Fruit fly (Drosophila melanogaster) whole organism, embryonic: Measurements from ENCODE around the gene Bsg.

Source experiments
- Adf1 ChIP-seq: fragments of 200-800 bp; sonication (Bioruptor generic); IDR thresholded peaks from 2 replicates; pipeline ENCODE4 v1.3.6; 2022; ENCODE audit warnings: missing biosample characterization, missing genetic modification characterization
- Atf-2 ChIP-seq: fragments of 200-800 bp; sonication (Bioruptor generic); optimal IDR thresholded peaks from 2 replicates; lab custom pipeline; 2016; ENCODE audit warnings: missing biosample characterization, missing genetic modification characterization
- Atf6 ChIP-seq: fragments of 200-800 bp; sonication (Bioruptor generic); IDR thresholded peaks from 2 replicates; pipeline ENCODE4 v1.3.6; 2022; ENCODE audit warnings: missing biosample characterization, missing genetic modification characterization
- BEAF-32 ChIP-seq: fragments of 200-800 bp; sonication (Bioruptor generic); optimal IDR thresholded peaks from 3 replicates; lab custom pipeline; 2017; ENCODE audit warnings: missing biosample characterization, missing genetic modification characterization, mild to moderate bottlenecking, moderate library complexity, missing genetic modification reagents
- CG1024 ChIP-seq: fragments of 200-800 bp; sonication (Bioruptor generic); IDR thresholded peaks from 2 replicates; pipeline ENCODE4 v1.3.6; 2022; ENCODE audit warnings: missing biosample characterization, missing genetic modification characterization
- CG11398 ChIP-seq: fragments of 200-800 bp; sonication (Bioruptor generic); optimal IDR thresholded peaks from 2 replicates; lab custom pipeline; 2016; ENCODE audit warnings: missing biosample characterization, missing genetic modification characterization
- CG15696 ChIP-seq: fragments of 200-800 bp; sonication (Bioruptor generic); optimal IDR thresholded peaks from 2 replicates; lab custom pipeline; 2019; ENCODE audit warnings: missing biosample characterization, mild to moderate bottlenecking, missing genetic modification characterization, moderate library complexity
- CG17802 ChIP-seq: fragments of 200-800 bp; sonication (Bioruptor generic); optimal IDR thresholded peaks from 2 replicates; lab custom pipeline; 2018; ENCODE audit warnings: missing biosample characterization, mild to moderate bottlenecking, missing genetic modification characterization, moderate library complexity
- CG2120 ChIP-seq: fragments of 200-800 bp; sonication (Bioruptor generic); optimal IDR thresholded peaks from 3 replicates; lab custom pipeline; 2016; ENCODE audit warnings: missing biosample characterization, missing genetic modification characterization
- CG30403 ChIP-seq: fragments of 200-800 bp; sonication (Bioruptor generic); optimal IDR thresholded peaks from 3 replicates; lab custom pipeline; 2016; ENCODE audit warnings: missing biosample characterization, missing genetic modification characterization
- CG31365 ChIP-seq: fragments of 200-800 bp; sonication (Bioruptor generic); optimal IDR thresholded peaks from 2 replicates; lab custom pipeline; 2018; ENCODE audit warnings: missing biosample characterization, mild to moderate bottlenecking, missing genetic modification characterization
- CG32532 ChIP-seq: fragments of 200-800 bp; sonication (Bioruptor generic); IDR thresholded peaks from 2 replicates; pipeline ENCODE4 v1.3.6; 2022; ENCODE audit warnings: missing biosample characterization, missing genetic modification characterization
- CG3838 ChIP-seq: fragments of 200-800 bp; sonication (Bioruptor generic); optimal IDR thresholded peaks from 3 replicates; lab custom pipeline; 2016; ENCODE audit warnings: missing biosample characterization, missing genetic modification characterization
- CG4404 ChIP-seq: fragments of 200-800 bp; sonication (Bioruptor generic); IDR thresholded peaks from 2 replicates; pipeline ENCODE4 v1.3.6; 2022; ENCODE audit warnings: missing biosample characterization, missing genetic modification characterization
- CG6813 ChIP-seq: fragments of 200-800 bp; sonication (Bioruptor generic); optimal IDR thresholded peaks from 2 replicates; lab custom pipeline; 2017; ENCODE audit warnings: missing biosample characterization, missing genetic modification characterization, mild to moderate bottlenecking, moderate library complexity, missing genetic modification reagents
- CG7271 ChIP-seq: fragments of 200-800 bp; sonication (Bioruptor generic); optimal IDR thresholded peaks from 2 replicates; lab custom pipeline; 2018; ENCODE audit warnings: missing biosample characterization, mild to moderate bottlenecking, missing genetic modification characterization, moderate library complexity
- CG8765 ChIP-seq: fragments of 200-800 bp; sonication (Bioruptor generic); IDR thresholded peaks from 2 replicates; pipeline ENCODE4 v1.3.6; 2022; ENCODE audit warnings: missing biosample characterization, missing genetic modification characterization
- CG9727 ChIP-seq: fragments of 200-800 bp; sonication (Bioruptor generic); optimal IDR thresholded peaks from 3 replicates; lab custom pipeline; 2017; ENCODE audit warnings: missing biosample characterization, mild to moderate bottlenecking, missing genetic modification characterization
- D ChIP-seq, 2 experiments: fragments of 200-800 bp in 1 of 2; fragments of >200 bp in 1 of 2; sonication (Bioruptor generic) in 1 of 2; optimal IDR thresholded peaks; 2 replicates in 1 of 2; 3 replicates in 1 of 2; lab custom pipeline; 2017; ENCODE audit warnings: mild to moderate bottlenecking in 1 of 2, missing biosample characterization in 1 of 2, missing genetic modification characterization in 1 of 2, missing genetic modification reagents in 1 of 2
- Dbx ChIP-seq: fragments of 200-800 bp; sonication (Bioruptor generic); IDR thresholded peaks from 3 replicates; pipeline ENCODE4 v1.3.6; 2022; ENCODE audit warnings: missing biosample characterization, missing genetic modification characterization
- Jarid2 ChIP-seq: fragments of 200-800 bp; sonication (Bioruptor generic); optimal IDR thresholded peaks from 3 replicates; lab custom pipeline; 2017; ENCODE audit warnings: mild to moderate bottlenecking, missing biosample characterization, missing genetic modification reagents, missing genetic modification characterization
- Kr ChIP-seq: fragments of 200-800 bp; sonication (Bioruptor generic); optimal IDR thresholded peaks from 2 replicates; lab custom pipeline; 2017; ENCODE audit warnings: missing biosample characterization, mild to moderate bottlenecking, missing genetic modification characterization
- Max ChIP-seq: fragments of 200-800 bp; sonication (Bioruptor generic); optimal IDR thresholded peaks from 2 replicates; lab custom pipeline; 2016; ENCODE audit warnings: missing biosample characterization, mild to moderate bottlenecking, missing genetic modification characterization
- Neu2 ChIP-seq: fragments of 200-800 bp; sonication (Bioruptor generic); optimal IDR thresholded peaks from 3 replicates; lab custom pipeline; 2016; ENCODE audit warnings: missing biosample characterization, missing genetic modification characterization, borderline replicate concordance
- Nf-YA ChIP-seq: fragments of 200-800 bp; sonication (Bioruptor generic); IDR thresholded peaks from 2 replicates; pipeline ENCODE4 v1.3.6; 2022; ENCODE audit warnings: missing biosample characterization, missing genetic modification characterization
- Usf ChIP-seq: fragments of 200-800 bp; sonication (Bioruptor generic); optimal IDR thresholded peaks from 2 replicates; lab custom pipeline; 2017; ENCODE audit warnings: missing genotype, missing biosample characterization, missing genetic modification characterization
- Vsx1 ChIP-seq: fragments of 200-800 bp; sonication (Bioruptor generic); optimal IDR thresholded peaks from 2 replicates; lab custom pipeline; 2017; ENCODE audit warnings: missing biosample characterization, mild to moderate bottlenecking, missing genetic modification characterization, missing genetic modification reagents
- abd-A ChIP-seq: fragments of 200-800 bp; sonication (Bioruptor generic); optimal IDR thresholded peaks from 3 replicates; lab custom pipeline; 2019; ENCODE audit warnings: missing biosample characterization, mild to moderate bottlenecking, missing genetic modification characterization, moderate library complexity
- ac ChIP-seq: fragments of 200-800 bp; sonication (Bioruptor generic); optimal IDR thresholded peaks from 3 replicates; lab custom pipeline; 2017; ENCODE audit warnings: missing biosample characterization, mild to moderate bottlenecking, missing genetic modification characterization
- ase ChIP-seq: fragments of 200-800 bp; sonication (Bioruptor generic); IDR thresholded peaks from 3 replicates; pipeline ENCODE4 v1.3.6; 2022; ENCODE audit warnings: missing biosample characterization, missing genetic modification characterization
- chn ChIP-seq: fragments of 200-800 bp; sonication (Bioruptor generic); optimal IDR thresholded peaks from 2 replicates; lab custom pipeline; 2016; ENCODE audit warnings: missing biosample characterization, missing genetic modification characterization
- ci ChIP-seq: fragments of 200-800 bp; sonication (Bioruptor generic); IDR thresholded peaks from 3 replicates; pipeline ENCODE4 v1.3.6; 2022; ENCODE audit warnings: missing biosample characterization, missing genetic modification characterization
- dpn ChIP-seq, 2 experiments: fragments of 200-800 bp; sonication (Bioruptor generic); optimal IDR thresholded peaks; 3 replicates each; lab custom pipeline; 2016; ENCODE audit warnings: missing biosample characterization in 2 of 2, missing genetic modification characterization in 2 of 2
- fd102C ChIP-seq: fragments of 200-800 bp; sonication (Bioruptor generic); optimal IDR thresholded peaks from 2 replicates; lab custom pipeline; 2018; ENCODE audit warnings: missing biosample characterization, mild to moderate bottlenecking, missing genetic modification characterization, moderate library complexity
- gce ChIP-seq: fragments of 200-800 bp; sonication (Bioruptor generic); IDR thresholded peaks from 3 replicates; pipeline ENCODE4 v1.3.6; 2022; ENCODE audit warnings: missing biosample characterization, missing genetic modification characterization
- ham ChIP-seq: fragments of 200-800 bp; sonication (Bioruptor generic); IDR thresholded peaks from 2 replicates; pipeline ENCODE4 v1.3.6; 2022; ENCODE audit warnings: missing biosample characterization, missing genetic modification characterization
- knrl ChIP-seq: fragments of 200-800 bp; sonication (Bioruptor generic); IDR thresholded peaks from 3 replicates; pipeline ENCODE4 v1.3.6; 2022; ENCODE audit warnings: missing biosample characterization, missing genetic modification characterization; ENCODE audit not compliant: partially characterized antibody
- lbe ChIP-seq: fragments of 200-800 bp; sonication (Bioruptor generic); optimal IDR thresholded peaks from 2 replicates; lab custom pipeline; 2016; ENCODE audit warnings: missing biosample characterization, mild to moderate bottlenecking, missing genetic modification characterization
- pan ChIP-seq, 4 experiments: fragments of >200 bp in 3 of 4; fragments of 200-800 bp in 1 of 4; sonication (Bioruptor generic) in 1 of 4; optimal IDR thresholded peaks in 3 of 4; IDR thresholded peaks in 1 of 4; 2 replicates each; pipeline versions ENCODE4 v1.3.6 to Lab custom; 2017 to 2022; ENCODE audit warnings: missing biosample characterization in 2 of 4, missing genetic modification characterization in 2 of 4, mixed read lengths in 1 of 4
- pita ChIP-seq: fragments of 200-800 bp; sonication (Bioruptor generic); optimal IDR thresholded peaks from 2 replicates; lab custom pipeline; 2017; ENCODE audit warnings: missing biosample characterization, mild to moderate bottlenecking, missing genetic modification characterization
- prd ChIP-seq, 3 experiments: fragments of >200 bp in 2 of 3; fragments of 200-800 bp in 1 of 3; sonication (Bioruptor generic) in 1 of 3; optimal IDR thresholded peaks in 2 of 3; IDR thresholded peaks in 1 of 3; 2 replicates in 2 of 3; 3 replicates in 1 of 3; pipeline versions ENCODE4 v1.3.6 to Lab custom; 2017 to 2022; ENCODE audit warnings: missing biosample characterization in 1 of 3, missing genetic modification characterization in 1 of 3
- ro ChIP-seq: fragments of 200-800 bp; sonication (Bioruptor generic); IDR thresholded peaks from 2 replicates; pipeline ENCODE4 v1.3.6; 2022; ENCODE audit warnings: missing biosample characterization, missing genetic modification characterization
- sc ChIP-seq, 3 experiments: fragments of >200 bp in 2 of 3; fragments of 200-800 bp in 1 of 3; sonication (Bioruptor generic) in 1 of 3; optimal IDR thresholded peaks; 2 replicates in 2 of 3; 3 replicates in 1 of 3; lab custom pipeline; 2017; ENCODE audit warnings: mild to moderate bottlenecking in 1 of 3, missing biosample characterization in 1 of 3, missing genetic modification characterization in 1 of 3, missing genetic modification reagents in 1 of 3
- sisA ChIP-seq: fragments of 200-800 bp; sonication (Bioruptor generic); IDR thresholded peaks from 2 replicates; pipeline ENCODE4 v1.3.6; 2022; ENCODE audit warnings: missing biosample characterization, missing genetic modification characterization
- slbo ChIP-seq: fragments of 200-800 bp; sonication (Bioruptor generic); IDR thresholded peaks from 2 replicates; pipeline ENCODE4 v1.3.6; 2022; ENCODE audit warnings: missing biosample characterization, missing genetic modification characterization
- toy ChIP-seq: fragments of 200-800 bp; sonication (Bioruptor generic); IDR thresholded peaks from 2 replicates; pipeline ENCODE4 v1.3.6; 2022; ENCODE audit warnings: missing biosample characterization, missing genetic modification characterization
- wdn ChIP-seq: fragments of 200-800 bp; sonication (Bioruptor generic); IDR thresholded peaks from 2 replicates; pipeline ENCODE4 v1.3.6; 2022; ENCODE audit warnings: missing biosample characterization, missing genetic modification characterization

The Bsg gene

DNA sequence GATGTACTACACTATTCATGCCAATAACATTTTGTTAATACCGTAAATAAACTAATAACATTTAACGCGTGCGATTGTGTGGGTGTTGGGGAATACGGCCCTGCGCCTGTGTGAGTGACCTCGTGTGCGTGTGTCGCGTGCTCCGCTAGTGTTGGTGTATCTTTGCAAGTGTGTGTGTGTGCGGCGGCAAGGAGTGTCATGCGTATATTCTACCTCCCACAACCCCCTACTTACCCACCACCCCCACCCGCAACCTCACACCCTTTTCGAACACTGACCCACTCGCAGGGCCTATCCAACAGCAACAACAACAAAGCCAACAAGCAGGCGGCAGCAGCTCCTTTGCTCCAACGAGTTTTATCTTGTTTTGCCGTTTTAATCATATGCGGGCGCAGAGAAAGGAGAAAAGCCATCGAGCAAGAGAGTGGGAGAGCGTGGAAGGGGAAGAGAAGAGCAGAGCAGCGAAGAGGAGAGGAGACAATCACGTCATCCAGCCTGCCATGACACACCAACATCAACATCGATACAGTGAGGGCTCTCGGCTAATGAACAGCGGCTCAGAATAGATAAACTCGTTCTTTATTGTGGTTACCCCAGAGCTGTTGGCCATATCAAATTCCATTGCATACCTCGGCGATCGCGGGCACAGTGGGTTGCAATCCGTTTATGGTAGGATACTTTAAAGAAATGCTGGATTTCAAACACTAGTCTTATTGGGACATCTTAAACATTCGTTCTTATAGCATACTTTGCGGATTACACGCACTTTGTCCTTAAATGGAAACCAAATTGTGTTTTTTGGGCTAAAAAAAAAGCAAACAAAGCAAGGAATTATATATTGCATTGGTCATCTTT lies 1.4 kb downstream of the Bsg start (continued):
- peak; percentile 46 for TF ChIP-seq CG2120 (GFP tag; lab: Kevin White, UChicago)
- no peak for TF ChIP-seq Kr (GFP tag; lab: Kevin White, UChicago)
- TF ChIP-seq slbo (GFP tag; lab: Robert Waterston, UW), result peak; percentile 6; the same call in 1 of the 2 replicates
- peak; percentile 56 for TF ChIP-seq abd-A (tag; lab: Kevin White, UChicago)
- no peak for TF ChIP-seq ham (GFP tag; lab: Robert Waterston, UW)
- TF ChIP-seq pan (optimal IDR thresholded peaks at IDR 0.05; lab: Kevin White, UChicago), result no peak
- TF ChIP-seq pan (GFP tag; optimal IDR thresholded peaks at IDR 0.05 in 1 of 2, IDR thresholded peaks at IDR 0.05 in 1 of 2), result peak in 1 of 2 experiments; percentile 16
- TF ChIP-seq Max, result no peak
- no peak for TF ChIP-seq gce
- TF ChIP-seq sisA, result no peak
- TF ChIP-seq Vsx1 (GFP tag; lab: Kevin White, UChicago), result no peak
- TF ChIP-seq D (optimal IDR thresholded peaks at IDR 0.05; lab: Kevin White, UChicago), result no peak
- no peak for TF ChIP-seq D (GFP tag; optimal IDR thresholded peaks at IDR 0.05; lab: Kevin White, UChicago)
- no peak for TF ChIP-seq lbe (GFP tag; lab: Kevin White, UChicago)
- TF ChIP-seq wdn, result no peak
- TF ChIP-seq CG8765 (GFP tag; lab: Robert Waterston, UW), result no peak
- TF ChIP-seq pita (GFP tag; lab: Kevin White, UChicago), result no peak
- no peak for TF ChIP-seq Nf-YA
- no peak for TF ChIP-seq ro
- TF ChIP-seq Adf1 (GFP tag; lab: Robert Waterston, UW), result peak; percentile 20; the same call in 1 of the 2 replicates
- TF ChIP-seq ac (GFP tag; lab: Kevin White, UChicago), result no peak
- TF ChIP-seq Neu2 (GFP tag; lab: Kevin White, UChicago), result no peak
- TF ChIP-seq CG32532 (GFP tag; lab: Robert Waterston, UW), result no peak
- TF ChIP-seq CG7271 (tag; lab: Kevin White, UChicago), result no peak
- no peak for TF ChIP-seq toy
- TF ChIP-seq Atf6, result no peak; the same call in 1 of the 2 replicates
- TF ChIP-seq fd102C (GFP tag; lab: Kevin White, UChicago), result no peak
- TF ChIP-seq ci (GFP tag; lab: Robert Waterston, UW), result 0 out of 3 replicates have a peak, but pooled peaks have one; percentile 25
- no peak for TF ChIP-seq knrl (GFP tag; lab: Robert Waterston, UW)
- TF ChIP-seq dpn (GFP tag; optimal IDR thresholded peaks at IDR 0.05; lab: Kevin White, UChicago), result no peak
- no peak for TF ChIP-seq CG3838 (GFP tag; lab: Kevin White, UChicago)
- no peak for TF ChIP-seq Usf
- peak; percentile 42; the same call in 1 of the 3 replicates for TF ChIP-seq Dbx (GFP tag; lab: Robert Waterston, UW)
- TF ChIP-seq CG30403 (GFP tag; lab: Kevin White, UChicago), result no peak
- TF ChIP-seq Atf-2, result peak; percentile 8
- peak; percentile 41 for TF ChIP-seq CG6813 (GFP tag; lab: Kevin White, UChicago)
- no peak for TF ChIP-seq CG15696 (tag; lab: Kevin White, UChicago)
- TF ChIP-seq CG17802 (tag; lab: Kevin White, UChicago), result no peak
- TF ChIP-seq CG1024 (GFP tag; lab: Robert Waterston, UW), result no peak
- no peak for TF ChIP-seq ase
- no peak for TF ChIP-seq CG11398 (GFP tag; lab: Kevin White, UChicago)
- no peak for TF ChIP-seq Jarid2
- no peak for TF ChIP-seq CG4404 (GFP tag; lab: Robert Waterston, UW)
- TF ChIP-seq prd (optimal IDR thresholded peaks at IDR 0.05; lab: Kevin White, UChicago), result no peak
- TF ChIP-seq prd (GFP tag; IDR thresholded peaks at IDR 0.05; lab: Robert Waterston, UW), result no peak
- no peak for TF ChIP-seq BEAF-32 (GFP tag; lab: Kevin White, UChicago)
- no peak for TF ChIP-seq CG31365 (tag; lab: Kevin White, UChicago)
- no peak for TF ChIP-seq sc (optimal IDR thresholded peaks at IDR 0.05; lab: Kevin White, UChicago)
- TF ChIP-seq sc (GFP tag; optimal IDR thresholded peaks at IDR 0.05; lab: Kevin White, UChicago), result no peak
- TF ChIP-seq CG9727 (GFP tag; lab: Kevin White, UChicago), result peak; percentile 30
- TF ChIP-seq chn, result no peak
